Worm (Caenorhabditis elegans) whole organism, L3 larva: ENCODE measurements around the gene Y71H2AR.2.

Experiments used
- fkh-2 ChIP-seq: fragments of 150-350 bp; optimal IDR thresholded peaks from 2 replicates; lab custom pipeline; 2014; ENCODE audit warnings: missing biosample characterization, missing genetic modification reagents, missing genetic modification characterization
- nhr-28 ChIP-seq: fragments of 150-350 bp; optimal IDR thresholded peaks from 2 replicates; lab custom pipeline; 2014; ENCODE audit warnings: missing biosample characterization, missing genetic modification characterization
- pha-4 ChIP-seq: fragments of 150-350 bp; optimal IDR thresholded peaks from 2 replicates; lab custom pipeline; 2014; ENCODE audit warnings: missing biosample characterization, missing genetic modification reagents, missing genetic modification characterization
- unc-62 ChIP-seq: fragments of 150-350 bp; sonication (generic microtip); optimal IDR thresholded peaks from 4 replicates; lab custom pipeline; 2014; ENCODE audit warnings: missing biosample characterization, missing genetic modification reagents, missing genetic modification characterization

DNA sequence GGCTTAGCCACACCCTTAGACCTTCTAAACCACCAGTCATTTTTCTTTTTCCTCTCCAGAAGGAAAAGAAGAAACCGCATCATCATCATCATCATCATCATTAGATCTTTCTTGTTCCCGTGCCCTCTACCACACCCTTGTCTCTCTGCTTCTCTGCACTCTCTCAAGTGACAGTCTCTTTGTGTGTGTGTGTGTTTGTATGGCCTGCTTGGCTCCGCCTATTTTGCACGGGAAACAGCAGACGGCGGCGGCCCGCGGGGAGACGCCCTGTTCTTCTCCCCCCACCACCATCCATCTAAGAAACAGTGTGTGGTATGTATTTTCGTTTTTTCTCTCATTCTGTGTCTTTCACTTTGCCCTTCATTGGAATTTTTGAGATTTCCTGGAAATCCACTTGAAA is 31.1 kb upstream of the Y71H2AR.2 start:
- TF ChIP-seq pha-4 (tag; lab: Kevin White, UChicago) (no peak), unc-62 (peak; percentile 56), fkh-2 (tag; lab: Kevin White, UChicago) (no peak), nhr-28 (no peak)
